Worm (Caenorhabditis elegans): ENCODE measurements around the gene swsn-4.

The swsn-4 gene

DNA sequence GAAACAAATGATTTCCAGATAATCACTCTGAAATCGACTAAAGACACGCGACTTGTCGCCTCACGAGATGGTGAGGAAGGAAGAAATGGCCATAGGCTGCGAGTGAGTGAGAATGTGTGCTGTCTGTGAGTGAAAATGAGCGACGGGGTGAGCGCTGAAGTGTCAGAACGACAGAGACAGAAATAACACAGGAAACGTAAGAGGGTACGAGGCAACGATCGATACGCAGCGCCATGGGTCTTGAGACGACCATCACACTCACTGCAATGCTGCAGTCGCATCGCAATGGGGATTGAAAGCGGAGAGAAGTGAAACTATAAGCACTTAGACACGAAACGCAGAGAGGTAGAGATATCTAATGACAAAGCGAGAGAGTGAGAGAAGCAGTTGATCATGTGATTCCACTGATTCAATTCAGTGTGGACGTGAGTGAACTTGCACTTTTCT, 43.0 kb upstream of the swsn-4 start (continued):
- TF ChIP-seq snpc-4 (tag; optimal IDR thresholded peaks at IDR 0.05) = no peak
- peak; percentile 91 for TF ChIP-seq nhr-48 (tag; optimal IDR thresholded peaks at IDR 0.05)
- peak; percentile 4 for TF ChIP-seq zip-2 (tag; optimal IDR thresholded peaks at IDR 0.05)
- no peak for TF ChIP-seq lin-1 (GFP tag; IDR thresholded peaks at IDR 0.05)
- TF ChIP-seq dve-1 (tag; optimal IDR thresholded peaks at IDR 0.05; ENCODE audit: insufficient read depth) = peak; percentile 92
- peak; percentile 78 for TF ChIP-seq set-16 (GFP tag; IDR thresholded peaks at IDR 0.05)
- no peak for TF ChIP-seq fos-1 (tag; optimal IDR thresholded peaks at IDR 0.05)
- TF ChIP-seq lim-7 (GFP tag; IDR thresholded peaks at IDR 0.05) = peak; percentile 63; the same call in 1 of the 2 replicates
- peak; percentile 40 to 92 for TF ChIP-seq mdl-1 (tag; optimal IDR thresholded peaks at IDR 0.05)
- TF ChIP-seq skn-1 (tag; optimal IDR thresholded peaks at IDR 0.05) = peak; percentile 66
- TF ChIP-seq F37D6.2 (tag; optimal IDR thresholded peaks at IDR 0.05) = peak; percentile 85
- TF ChIP-seq ama-1 (optimal IDR thresholded peaks at IDR 0.05) = peak; percentile 91
- TF ChIP-seq dmd-9 (GFP tag; IDR thresholded peaks at IDR 0.05) = no peak
- TF ChIP-seq ceh-44 (GFP tag; IDR thresholded peaks at IDR 0.05) = 0 out of 2 replicates have a peak, but pooled peaks have one; percentile 24
- TF ChIP-seq lin-13 (GFP tag; optimal IDR thresholded peaks at IDR 0.05) = peak; percentile 72
- TF ChIP-seq unc-130 (GFP tag; optimal IDR thresholded peaks at IDR 0.05) = peak; percentile 28
- TF ChIP-seq vab-7 (GFP tag; IDR thresholded peaks at IDR 0.05) = peak; percentile 71; the same call in 1 of the 2 replicates
- TF ChIP-seq F44E2.7 (GFP tag; IDR thresholded peaks at IDR 0.05) = 0 out of 2 replicates have a peak, but pooled peaks have one; percentile 10
- peak; percentile 89 for TF ChIP-seq ceh-20 (GFP tag; IDR thresholded peaks at IDR 0.05)
- TF ChIP-seq hlh-30 (tag; optimal IDR thresholded peaks at IDR 0.05; ENCODE audit: insufficient read depth) = peak; percentile 99
- peak; percentile 88 for TF ChIP-seq nhr-28 (tag; optimal IDR thresholded peaks at IDR 0.05)
- TF ChIP-seq hmg-1.1 (GFP tag; IDR thresholded peaks at IDR 0.05) = peak; percentile 93
- peak; percentile 68 for TF ChIP-seq ceh-32 (tag; optimal IDR thresholded peaks at IDR 0.05; ENCODE audit: poor library complexity)

DNA sequence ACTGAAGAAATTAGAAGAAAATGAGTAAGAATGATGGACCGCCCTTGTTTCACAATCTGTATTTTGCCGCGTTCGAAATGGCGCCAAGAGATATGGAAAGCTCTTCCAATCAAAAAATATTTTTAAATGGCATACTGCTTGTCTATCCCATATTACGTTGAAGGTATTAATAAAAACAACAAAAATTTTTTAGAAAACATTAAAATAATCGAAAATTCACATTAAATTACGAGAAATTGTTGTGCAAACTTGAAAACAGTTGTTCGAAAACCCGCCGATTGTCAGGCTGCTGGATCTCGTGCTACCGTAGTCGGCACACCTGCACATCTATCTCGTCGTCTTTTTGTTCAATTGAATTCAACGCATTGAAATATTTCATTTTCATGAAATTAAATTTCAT, 42.2 kb upstream of the swsn-4 start, which contains the start of gene klc-1:
TSS of gene klc-1 (plus strand) at position 127 of the 400 bp plus-strand sequence.
- no peak for TF ChIP-seq dve-1 (tag; optimal IDR thresholded peaks at IDR 0.05; ENCODE audit: insufficient read depth)
- 0 out of 2 replicates have a peak, but pooled peaks have one; percentile 21 for TF ChIP-seq lin-38 (GFP tag; IDR thresholded peaks at IDR 0.05)
- TF ChIP-seq lsy-2 (tag; optimal IDR thresholded peaks at IDR 0.05) = peak in 1 of 2 experiments; percentile 56

DNA sequence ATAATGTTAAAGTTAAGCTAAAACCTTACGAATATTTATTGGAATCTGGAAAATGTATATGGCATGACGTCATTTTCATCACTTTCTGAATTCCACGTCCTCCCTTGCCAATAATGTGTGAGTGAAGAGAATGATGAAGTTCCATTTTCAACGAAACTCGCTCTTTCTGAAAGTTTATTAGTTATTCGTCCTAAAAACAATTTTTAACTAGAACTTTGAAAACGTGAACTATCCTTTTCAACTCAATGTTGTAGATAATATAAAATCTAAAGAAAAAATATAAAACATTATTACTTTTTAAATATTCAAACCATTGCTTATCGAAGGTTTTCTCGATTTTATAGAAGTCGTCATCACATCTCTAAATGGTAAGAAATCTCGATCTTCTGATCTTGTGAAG, 36.3 kb upstream of the swsn-4 start, which contains the start of gene M7.7:
TSS of gene M7.7 (plus strand) at position 301 of the 400 bp plus-strand sequence.
- TF ChIP-seq pha-4 (GFP tag; IDR thresholded peaks at IDR 0.05) = no peak
- no peak for TF ChIP-seq pha-4 (tag; optimal IDR thresholded peaks at IDR 0.05)
- no peak for TF ChIP-seq dpl-1 (GFP tag; optimal IDR thresholded peaks at IDR 0.05)
- no peak for TF ChIP-seq hlh-30 (tag; optimal IDR thresholded peaks at IDR 0.05; ENCODE audit: insufficient read depth)
- TF ChIP-seq lim-7 (GFP tag; IDR thresholded peaks at IDR 0.05) = no peak
- TF ChIP-seq ama-1 (optimal IDR thresholded peaks at IDR 0.05) = no peak
- no peak for TF ChIP-seq rbr-2 (tag; optimal IDR thresholded peaks at IDR 0.05)
- no peak for TF ChIP-seq Y75B8A.6 (GFP tag; IDR thresholded peaks at IDR 0.05)
- TF ChIP-seq hlh-11 (tag; optimal IDR thresholded peaks at IDR 0.05) = no peak
- no peak for TF ChIP-seq D1046.2 (GFP tag; IDR thresholded peaks at IDR 0.05)
- no peak for TF ChIP-seq nhr-48 (tag; optimal IDR thresholded peaks at IDR 0.05)

DNA sequence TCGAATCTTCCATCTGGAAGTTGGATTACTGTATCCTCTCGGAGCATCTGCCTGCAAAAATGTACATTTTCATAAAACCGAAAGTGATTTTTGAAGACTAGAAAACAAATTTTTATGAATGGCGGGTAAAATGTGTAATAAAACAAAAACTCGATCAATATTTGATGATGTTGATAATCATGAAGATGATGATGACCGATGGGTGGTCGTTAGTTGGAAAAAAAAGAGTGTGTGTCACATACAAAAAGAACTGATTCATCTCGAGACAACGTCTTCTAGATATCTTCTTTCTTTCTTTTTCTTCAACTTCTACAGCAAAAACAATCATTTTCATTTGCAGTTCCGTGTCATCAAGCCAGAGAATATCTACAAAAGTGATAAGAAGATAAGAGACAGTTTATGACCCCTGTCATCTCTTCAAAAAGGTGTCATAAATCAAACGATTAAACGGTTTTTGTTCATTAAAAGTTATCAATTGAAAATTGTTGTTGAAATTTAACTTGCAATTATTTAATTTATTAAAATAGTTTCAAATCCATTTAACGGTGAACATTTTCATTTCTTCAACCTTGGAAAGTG, 33.2 kb upstream of the swsn-4 start, which contains the start of gene bcc-1:
TSS of gene bcc-1 (minus strand) at position 51 of the 579 bp plus-strand sequence.
- no peak for TF ChIP-seq hmg-1.1 (GFP tag; IDR thresholded peaks at IDR 0.05)
- TF ChIP-seq nhr-6 (tag; optimal IDR thresholded peaks at IDR 0.05) = no peak
- peak; percentile 44 for TF ChIP-seq dve-1 (tag; optimal IDR thresholded peaks at IDR 0.05; ENCODE audit: insufficient read depth)
- TF ChIP-seq F26F4.8 (GFP tag; conservative IDR thresholded peaks at IDR 0.05) = no peak
- no peak for TF ChIP-seq fkh-10 (GFP tag; optimal IDR thresholded peaks at IDR 0.05)
- no peak for TF ChIP-seq ctbp-1 (GFP tag; IDR thresholded peaks at IDR 0.05)
- peak; percentile 43 for TF ChIP-seq hlh-30 (tag; optimal IDR thresholded peaks at IDR 0.05; ENCODE audit: insufficient read depth)
- peak; percentile 27 for TF ChIP-seq mxl-3 (GFP tag; optimal IDR thresholded peaks at IDR 0.05)
- TF ChIP-seq ceh-20 (GFP tag; IDR thresholded peaks at IDR 0.05) = peak; percentile 78; the same call in 1 of the 2 replicates
- no peak for TF ChIP-seq daf-8 (GFP tag; IDR thresholded peaks at IDR 0.05)
- TF ChIP-seq gei-8 (GFP tag; optimal IDR thresholded peaks at IDR 0.05) = no peak
- TF ChIP-seq dpl-1 (GFP tag; optimal IDR thresholded peaks at IDR 0.05) = no peak
- TF ChIP-seq zip-2 (tag; optimal IDR thresholded peaks at IDR 0.05) = no peak
- no peak for TF ChIP-seq lir-3 (tag; optimal IDR thresholded peaks at IDR 0.05)
- TF ChIP-seq lsy-2 (tag; optimal IDR thresholded peaks at IDR 0.05) = peak in 1 of 2 experiments; percentile 41
- peak; percentile 55 for TF ChIP-seq hlh-11 (tag; optimal IDR thresholded peaks at IDR 0.05)
- peak; percentile 65 for TF ChIP-seq aha-1 (tag)
- TF ChIP-seq cey-2 (tag; optimal IDR thresholded peaks at IDR 0.05; ENCODE audit: borderline replicate concordance, insufficient read depth) = peak; percentile 42
- TF ChIP-seq zip-11 (GFP tag; IDR thresholded peaks at IDR 0.05) = no peak
- TF ChIP-seq mxl-2 (GFP tag; conservative IDR thresholded peaks at IDR 0.05) = no peak
- no peak for TF ChIP-seq skn-1 (tag; optimal IDR thresholded peaks at IDR 0.05)
